Fruit fly (Drosophila melanogaster) whole organism, embryonic: Measurements from ENCODE around the gene CG16984.

Experiments
- Bdp1 ChIP-seq: fragments of 200-800 bp; sonication (Bioruptor generic); optimal IDR thresholded peaks from 3 replicates; lab custom pipeline; 2016; ENCODE audit warnings: missing biosample characterization, missing genetic modification characterization
- CG11085 ChIP-seq: fragments of 200-800 bp; sonication (Bioruptor generic); IDR thresholded peaks from 2 replicates; pipeline ENCODE4 v1.3.6; 2022; ENCODE audit warnings: missing biosample characterization, missing genetic modification characterization
- CG11456 ChIP-seq: fragments of 200-800 bp; sonication (Bioruptor generic); IDR thresholded peaks from 3 replicates; pipeline ENCODE4 v1.3.6; 2022; ENCODE audit warnings: missing biosample characterization, missing genetic modification characterization
- CG12769 ChIP-seq: fragments of 200-800 bp; sonication (Bioruptor generic); optimal IDR thresholded peaks from 2 replicates; lab custom pipeline; 2019; ENCODE audit warnings: missing biosample characterization, mild to moderate bottlenecking, missing genetic modification characterization, moderate library complexity
- CG12942 ChIP-seq: fragments of 200-800 bp; sonication (Bioruptor generic); optimal IDR thresholded peaks from 3 replicates; lab custom pipeline; 2016; ENCODE audit warnings: missing biosample characterization, missing genetic modification characterization
- CG13775 ChIP-seq: fragments of 200-800 bp; sonication (Bioruptor generic); optimal IDR thresholded peaks from 3 replicates; lab custom pipeline; 2017; ENCODE audit warnings: missing biosample characterization, mild to moderate bottlenecking, missing genetic modification characterization
- CG1603 ChIP-seq: fragments of 200-800 bp; sonication (Bioruptor generic); optimal IDR thresholded peaks from 2 replicates; lab custom pipeline; 2019; ENCODE audit warnings: missing biosample characterization, mild to moderate bottlenecking, missing genetic modification characterization, moderate library complexity
- CG16779 ChIP-seq: fragments of 200-800 bp; sonication (Bioruptor generic); IDR thresholded peaks from 2 replicates; pipeline ENCODE4 v1.3.6; 2022; ENCODE audit warnings: missing biosample characterization, missing genetic modification characterization
- CG16863 ChIP-seq: fragments of 200-800 bp; sonication (Bioruptor generic); optimal IDR thresholded peaks from 3 replicates; lab custom pipeline; 2016; ENCODE audit warnings: missing biosample characterization, missing genetic modification characterization
- CG2120 ChIP-seq: fragments of 200-800 bp; sonication (Bioruptor generic); optimal IDR thresholded peaks from 3 replicates; lab custom pipeline; 2016; ENCODE audit warnings: missing biosample characterization, missing genetic modification characterization
- CG3163 ChIP-seq: fragments of 200-800 bp; sonication (Bioruptor generic); optimal IDR thresholded peaks from 3 replicates; lab custom pipeline; 2016; ENCODE audit warnings: missing biosample characterization, missing genetic modification characterization
- CG32772 ChIP-seq: fragments of 200-800 bp; sonication (Bioruptor generic); IDR thresholded peaks from 2 replicates; pipeline ENCODE4 v1.3.6; 2022; ENCODE audit warnings: missing biosample characterization, missing genetic modification characterization
- CG3281 ChIP-seq: fragments of 200-800 bp; sonication (Bioruptor generic); optimal IDR thresholded peaks from 3 replicates; lab custom pipeline; 2017; ENCODE audit warnings: missing biosample characterization, mild to moderate bottlenecking, missing genetic modification characterization
- CG3407 ChIP-seq: fragments of 200-800 bp; sonication (Bioruptor generic); optimal IDR thresholded peaks from 2 replicates; lab custom pipeline; 2018; ENCODE audit warnings: missing biosample characterization, mild to moderate bottlenecking, missing genetic modification characterization
- CG6683 ChIP-seq: fragments of 200-800 bp; sonication (Bioruptor generic); optimal IDR thresholded peaks from 2 replicates; lab custom pipeline; 2017; ENCODE audit warnings: missing biosample characterization, mild to moderate bottlenecking, missing genetic modification characterization, missing genetic modification reagents
- CG7357 ChIP-seq: fragments of 200-800 bp; sonication (Bioruptor generic); IDR thresholded peaks from 3 replicates; pipeline ENCODE4 v1.3.6; 2022; ENCODE audit warnings: missing biosample characterization, missing genetic modification characterization
- Med ChIP-seq: fragments of 200-800 bp; sonication (Bioruptor generic); peaks from one replicate; lab custom pipeline; 2016; ENCODE audit warnings: missing biosample characterization, missing genetic modification characterization, mild to moderate bottlenecking, inconsistent platforms, moderate library complexity
- NC2α ChIP-seq: fragments of 200-800 bp; sonication (Bioruptor generic); optimal IDR thresholded peaks from 2 replicates; lab custom pipeline; 2016; ENCODE audit warnings: missing biosample characterization, missing genetic modification characterization
- Optix ChIP-seq: fragments of 200-800 bp; sonication (Bioruptor generic); IDR thresholded peaks from 3 replicates; pipeline ENCODE4 v1.3.6; 2022; ENCODE audit warnings: missing biosample characterization, missing genetic modification characterization
- Xrp1 ChIP-seq: fragments of 200-800 bp; sonication (Bioruptor generic); IDR thresholded peaks from 2 replicates; pipeline ENCODE4 v1.3.6; 2022; ENCODE audit warnings: missing biosample characterization, missing genetic modification characterization
- YL-1 ChIP-seq: fragments of 200-800 bp; sonication (Bioruptor generic); optimal IDR thresholded peaks from 3 replicates; lab custom pipeline; 2017; ENCODE audit warnings: missing biosample characterization, mild to moderate bottlenecking, missing genetic modification characterization
- al ChIP-seq: fragments of 200-800 bp; sonication (Bioruptor generic); IDR thresholded peaks from 2 replicates; pipeline ENCODE4 v1.3.6; 2022; ENCODE audit warnings: missing biosample characterization, missing genetic modification characterization
- chinmo ChIP-seq: fragments of 200-800 bp; sonication (Bioruptor generic); IDR thresholded peaks from 4 replicates; pipeline ENCODE4 v1.3.6; 2022; ENCODE audit warnings: missing biosample characterization, missing genetic modification characterization; ENCODE audit not compliant: partially characterized antibody
- ci ChIP-seq: fragments of 200-800 bp; sonication (Bioruptor generic); IDR thresholded peaks from 3 replicates; pipeline ENCODE4 v1.3.6; 2022; ENCODE audit warnings: missing biosample characterization, missing genetic modification characterization
- corto ChIP-seq: fragments of 200-800 bp; sonication (Bioruptor generic); optimal IDR thresholded peaks from 2 replicates; lab custom pipeline; 2016; ENCODE audit warnings: missing biosample characterization, mild to moderate bottlenecking, missing genetic modification characterization, moderate library complexity
- dan ChIP-seq: fragments of 200-800 bp; sonication (Bioruptor generic); IDR thresholded peaks from 2 replicates; pipeline ENCODE4 v1.3.6; 2022; ENCODE audit warnings: missing biosample characterization, missing genetic modification characterization
- dmrt99B ChIP-seq: fragments of 200-800 bp; sonication (Bioruptor generic); optimal IDR thresholded peaks from 2 replicates; lab custom pipeline; 2018; ENCODE audit warnings: missing biosample characterization, mild to moderate bottlenecking, missing genetic modification characterization, moderate library complexity
- eyg ChIP-seq: fragments of 200-800 bp; sonication (Bioruptor generic); optimal IDR thresholded peaks from 3 replicates; lab custom pipeline; 2016; ENCODE audit warnings: missing biosample characterization, missing genetic modification characterization
- ftz-f1 ChIP-seq: fragments of 200-800 bp; sonication (Bioruptor generic); optimal IDR thresholded peaks from 2 replicates; lab custom pipeline; 2016; ENCODE audit warnings: missing biosample characterization, missing genetic modification characterization
- gro ChIP-seq: fragments of 200-800 bp; sonication (Bioruptor generic); optimal IDR thresholded peaks from 2 replicates; lab custom pipeline; 2016; ENCODE audit warnings: missing biosample characterization, missing genetic modification characterization
- lab ChIP-seq: fragments of 200-800 bp; sonication (Bioruptor generic); optimal IDR thresholded peaks from 3 replicates; lab custom pipeline; 2017; ENCODE audit warnings: missing biosample characterization, missing genetic modification characterization, mild to moderate bottlenecking, moderate library complexity, missing genetic modification reagents
- lilli ChIP-seq: fragments of 200-800 bp; sonication (Bioruptor generic); optimal IDR thresholded peaks from 3 replicates; lab custom pipeline; 2016; ENCODE audit warnings: missing biosample characterization, missing genetic modification characterization
- p53 ChIP-seq: fragments of 200-800 bp; sonication (Bioruptor generic); optimal IDR thresholded peaks from 2 replicates; lab custom pipeline; 2016; ENCODE audit warnings: missing biosample characterization, missing genetic modification characterization
- pan ChIP-seq, 4 experiments: fragments of >200 bp in 3 of 4; fragments of 200-800 bp in 1 of 4; sonication (Bioruptor generic) in 1 of 4; optimal IDR thresholded peaks in 3 of 4; IDR thresholded peaks in 1 of 4; 2 replicates each; pipeline versions ENCODE4 v1.3.6 to Lab custom; 2017 to 2022; ENCODE audit warnings: missing biosample characterization in 2 of 4, missing genetic modification characterization in 2 of 4, mixed read lengths in 1 of 4
- pnt ChIP-seq: fragments of 200-800 bp; sonication (Bioruptor generic); optimal IDR thresholded peaks from 3 replicates; lab custom pipeline; 2016; ENCODE audit warnings: missing biosample characterization, missing genetic modification characterization
- rib ChIP-seq: fragments of 200-800 bp; sonication (Bioruptor generic); IDR thresholded peaks from 2 replicates; pipeline ENCODE4 v1.3.6; 2022; ENCODE audit warnings: missing biosample characterization, missing genetic modification characterization
- sc ChIP-seq, 3 experiments: fragments of >200 bp in 2 of 3; fragments of 200-800 bp in 1 of 3; sonication (Bioruptor generic) in 1 of 3; optimal IDR thresholded peaks; 2 replicates in 2 of 3; 3 replicates in 1 of 3; lab custom pipeline; 2017; ENCODE audit warnings: mild to moderate bottlenecking in 1 of 3, missing biosample characterization in 1 of 3, missing genetic modification characterization in 1 of 3, missing genetic modification reagents in 1 of 3
- sd ChIP-seq: fragments of 200-800 bp; sonication (Bioruptor generic); optimal IDR thresholded peaks from 3 replicates; lab custom pipeline; 2018; ENCODE audit warnings: missing biosample characterization, mild to moderate bottlenecking, missing genetic modification characterization, moderate library complexity
- sens ChIP-seq: fragments of 200-800 bp; sonication (Bioruptor generic); peaks from one replicate; lab custom pipeline; 2016; ENCODE audit warnings: missing biosample characterization, missing genetic modification characterization
- tin ChIP-seq: fragments of 200-800 bp; sonication (Bioruptor generic); optimal IDR thresholded peaks from 3 replicates; lab custom pipeline; 2016; ENCODE audit warnings: missing biosample characterization, missing genetic modification characterization
- trem ChIP-seq: fragments of 200-800 bp; optimal IDR thresholded peaks from 3 replicates; lab custom pipeline; 2019; ENCODE audit warnings: missing biosample characterization, mild to moderate bottlenecking, missing genetic modification characterization, moderate library complexity
- unc-4 ChIP-seq: fragments of 200-800 bp; sonication (Bioruptor generic); IDR thresholded peaks from 2 replicates; pipeline ENCODE4 v1.3.6; 2022; ENCODE audit warnings: missing biosample characterization, missing genetic modification characterization; ENCODE audit not compliant: partially characterized antibody

The CG16984 gene

dm6 chr3L:2575240-2575639 is 20.3 kb upstream of the CG16984 start (continued):
- TF ChIP-seq CG7357 (GFP tag; lab: Robert Waterston, UW) = no peak
- no peak for TF ChIP-seq CG16863 (GFP tag; lab: Kevin White, UChicago)
- no peak for TF ChIP-seq CG11456
- TF ChIP-seq sc (optimal IDR thresholded peaks at IDR 0.05; lab: Kevin White, UChicago) = no peak
- no peak for TF ChIP-seq sc (GFP tag; optimal IDR thresholded peaks at IDR 0.05; lab: Kevin White, UChicago)
- TF ChIP-seq al (GFP tag; lab: Robert Waterston, UW) = no peak
- TF ChIP-seq p53 = no peak
- TF ChIP-seq trem (tag; lab: Kevin White, UChicago) = no peak
- no peak for TF ChIP-seq CG3163 (GFP tag; lab: Kevin White, UChicago)
- peak; percentile 4 for TF ChIP-seq tin
- no peak for TF ChIP-seq unc-4 (GFP tag; lab: Robert Waterston, UW)
- peak; percentile 30 for TF ChIP-seq CG3281 (GFP tag; lab: Kevin White, UChicago)
- no peak for TF ChIP-seq CG6683 (GFP tag; lab: Kevin White, UChicago)
- no peak for TF ChIP-seq CG12942 (GFP tag; lab: Kevin White, UChicago)
- TF ChIP-seq gro = no peak
- no peak for TF ChIP-seq CG2120 (GFP tag; lab: Kevin White, UChicago)
- TF ChIP-seq CG3407 (GFP tag; lab: Kevin White, UChicago) = no peak
- TF ChIP-seq dan (GFP tag; lab: Robert Waterston, UW) = no peak
- no peak for TF ChIP-seq CG11085 (GFP tag; lab: Robert Waterston, UW)
- TF ChIP-seq NC2α = no peak
- peak; percentile 20 for TF ChIP-seq lilli
- TF ChIP-seq CG13775 (GFP tag; lab: Kevin White, UChicago) = no peak
- no peak for TF ChIP-seq CG32772 (GFP tag; lab: Robert Waterston, UW)
- TF ChIP-seq dmrt99B (tag; lab: Kevin White, UChicago) = peak; percentile 54
- TF ChIP-seq eyg (GFP tag; lab: Kevin White, UChicago) = no peak
- TF ChIP-seq ftz-f1 = no peak
- TF ChIP-seq Bdp1 (GFP tag; lab: Kevin White, UChicago) = no peak
- no peak for TF ChIP-seq YL-1
- TF ChIP-seq corto (GFP tag; lab: Kevin White, UChicago) = no peak

- TF ChIP-seq CG16779 (0 out of 2 replicates have a peak, but pooled peaks have one; percentile 27), chinmo (GFP tag; lab: Robert Waterston, UW) (peak; percentile 85; the same call in 3 of the 4 replicates), lilli (peak; percentile 15), sd (peak; percentile 69), CG1603 (tag; lab: Kevin White, UChicago) (no peak), Xrp1 (GFP tag; lab: Robert Waterston, UW) (0 out of 2 replicates have a peak, but pooled peaks have one; percentile 12), pnt (no peak), ci (GFP tag; lab: Robert Waterston, UW) (0 out of 3 replicates have a peak, but pooled peaks have one; percentile 23), sens (GFP tag; lab: Kevin White, UChicago) (peak; percentile 52), pan (optimal IDR thresholded peaks at IDR 0.05; lab: Kevin White, UChicago) (no peak), pan (GFP tag; optimal IDR thresholded peaks at IDR 0.05 in 1 of 2, IDR thresholded peaks at IDR 0.05 in 1 of 2) (peak in 1 of 2 experiments; percentile 24), al (GFP tag; lab: Robert Waterston, UW) (no peak), Med (GFP tag; lab: Kevin White, UChicago) (peak; percentile 59), rib (GFP tag; lab: Robert Waterston, UW) (0 out of 2 replicates have a peak, but pooled peaks have one; percentile 14), CG12769 (tag; lab: Kevin White, UChicago) (peak; percentile 0), Optix (GFP tag; lab: Robert Waterston, UW) (no peak), lab (GFP tag; lab: Kevin White, UChicago) (peak; percentile 29)
These were observed 18.3 kb upstream of the CG16984 start for dm6 chr3L:2577096-2577831.
